Worm (Caenorhabditis elegans) whole organism, L4 larva: Measurements from ENCODE around the gene cct-5.

Experiments used
- F26F4.8 ChIP-seq: fragments of 200-800 bp; sonication (Bioruptor generic); conservative IDR thresholded peaks from 2 replicates; pipeline ENCODE4 v1.3.6; 2022; ENCODE audit warnings: missing genetic modification characterization, missing compliant biosample characterization
- R02D3.7 ChIP-seq: fragments of 150-350 bp; sonication (generic microtip); optimal IDR thresholded peaks from 3 replicates; lab custom pipeline; 2014; ENCODE audit warnings: missing biosample characterization, missing genetic modification characterization
- aha-1 ChIP-seq: fragments of 150-350 bp; peaks from one replicate; lab custom pipeline; 2014; ENCODE audit warnings: missing biosample characterization, missing genetic modification characterization
- aly-2 ChIP-seq: sonication (generic microtip); optimal IDR thresholded peaks from 2 replicates; lab custom pipeline; 2018; ENCODE audit warnings: missing biosample characterization, missing genetic modification characterization
- ces-1 ChIP-seq: fragments of 150-350 bp; sonication (generic microtip); optimal IDR thresholded peaks from 4 replicates; lab custom pipeline; 2014; ENCODE audit warnings: missing biosample characterization, missing genetic modification reagents, missing genetic modification characterization
- cey-2 ChIP-seq: sonication (generic microtip); optimal IDR thresholded peaks from 3 replicates; lab custom pipeline; 2017; ENCODE audit warnings: missing genetic modification characterization, mild to moderate bottlenecking, missing compliant biosample characterization, antibody characterized with exemption, borderline replicate concordance; ENCODE audit not compliant: insufficient read depth
- ctbp-1 ChIP-seq: fragments of 200-800 bp; sonication (Bioruptor generic); IDR thresholded peaks from 2 replicates; pipeline ENCODE4 v1.3.6; 2022; ENCODE audit warnings: missing genetic modification reagents, missing genetic modification characterization, missing compliant biosample characterization
- daf-16 ChIP-seq, 3 experiments: sonication (generic microtip); optimal IDR thresholded peaks; 2 replicates each; lab custom pipeline; 2016 to 2017; ENCODE audit warnings: missing genetic modification characterization in 3 of 3, missing genetic modification reagents in 3 of 3, mild to moderate bottlenecking in 2 of 3, missing compliant biosample characterization in 2 of 3, missing biosample characterization in 1 of 3, moderate library complexity in 1 of 3
- daf-19 ChIP-seq: fragments of 200-800 bp; sonication (Bioruptor generic); conservative IDR thresholded peaks from 2 replicates; pipeline ENCODE4 v1.3.6; 2022; ENCODE audit warnings: missing genetic modification characterization, missing compliant biosample characterization
- daf-8 ChIP-seq: fragments of 200-800 bp; sonication (Bioruptor generic); IDR thresholded peaks from 2 replicates; pipeline ENCODE4 v1.3.6; 2022; ENCODE audit warnings: missing genetic modification characterization, missing compliant biosample characterization
- dmd-6 ChIP-seq: fragments of 200-800 bp; sonication (Bioruptor generic); IDR thresholded peaks from 2 replicates; pipeline ENCODE4 v1.3.6; 2022; ENCODE audit warnings: missing genetic modification reagents, missing genetic modification characterization, missing compliant biosample characterization
- dve-1 ChIP-seq: sonication (generic microtip); optimal IDR thresholded peaks from 2 replicates; lab custom pipeline; 2017; ENCODE audit warnings: antibody characterized with exemption, mild to moderate bottlenecking, missing genetic modification characterization, missing compliant biosample characterization; ENCODE audit not compliant: insufficient read depth
- gei-8 ChIP-seq: fragments of 200-800 bp; sonication (Bioruptor generic); optimal IDR thresholded peaks from 2 replicates; lab custom pipeline; 2018; ENCODE audit warnings: mild to moderate bottlenecking, missing genetic modification characterization, missing compliant biosample characterization
- hif-1 ChIP-seq, 2 experiments: sonication (generic microtip); optimal IDR thresholded peaks; 2 replicates each; lab custom pipeline; 2016 to 2017; ENCODE audit warnings: missing compliant biosample characterization in 2 of 2, missing genetic modification characterization in 2 of 2, missing genetic modification reagents in 2 of 2, missing genotype in 2 of 2, mild to moderate bottlenecking in 1 of 2
- hlh-11 ChIP-seq: fragments of 200-800 bp; sonication (Bioruptor generic); optimal IDR thresholded peaks from 2 replicates; lab custom pipeline; 2018; ENCODE audit warnings: mild to moderate bottlenecking, missing genetic modification characterization, missing compliant biosample characterization
- hlh-30 ChIP-seq: sonication (generic microtip); optimal IDR thresholded peaks from 2 replicates; lab custom pipeline; 2017; ENCODE audit warnings: antibody characterized with exemption, mild to moderate bottlenecking, missing genetic modification characterization, missing compliant biosample characterization; ENCODE audit not compliant: insufficient read depth
- hmg-1.1 ChIP-seq: fragments of 200-800 bp; sonication (Bioruptor generic); IDR thresholded peaks from 2 replicates; pipeline ENCODE4 v1.3.6; 2022; ENCODE audit warnings: missing genetic modification reagents, missing genetic modification characterization, missing compliant biosample characterization
- jun-1 ChIP-seq: fragments of 150-350 bp; optimal IDR thresholded peaks from 2 replicates; lab custom pipeline; 2014; ENCODE audit warnings: missing biosample characterization, missing genetic modification reagents, missing genetic modification characterization
- lim-7 ChIP-seq: fragments of 200-800 bp; sonication (Bioruptor generic); IDR thresholded peaks from 2 replicates; pipeline ENCODE4 v1.3.6; 2022; ENCODE audit warnings: missing genetic modification characterization, missing compliant biosample characterization
- lin-1 ChIP-seq: fragments of 200-800 bp; sonication (Bioruptor generic); IDR thresholded peaks from 2 replicates; pipeline ENCODE4 v1.3.6; 2022; ENCODE audit warnings: missing genetic modification reagents, missing genetic modification characterization, missing compliant biosample characterization
- lin-39 ChIP-seq: fragments of 150-350 bp; optimal IDR thresholded peaks from 2 replicates; lab custom pipeline; 2014; ENCODE audit warnings: missing biosample characterization, missing genetic modification reagents, missing genetic modification characterization
- lsy-2 ChIP-seq, 2 experiments: fragments of 150-350 bp in 1 of 2; sonication (generic microtip) in 1 of 2; optimal IDR thresholded peaks; 2 replicates each; lab custom pipeline; 2014 to 2017; ENCODE audit warnings: missing biosample characterization in 2 of 2, missing genetic modification characterization in 2 of 2
- madf-5 ChIP-seq, 2 experiments: fragments of 200-800 bp; sonication (Bioruptor generic); IDR thresholded peaks; 2 replicates each; pipeline ENCODE4 v1.3.6; 2022; ENCODE audit warnings: missing compliant biosample characterization in 2 of 2, missing genetic modification characterization in 2 of 2
- mdl-1 ChIP-seq, 2 experiments: fragments of 150-350 bp in 1 of 2; sonication (generic microtip) in 1 of 2; optimal IDR thresholded peaks; 2 replicates each; lab custom pipeline; 2014 to 2017; ENCODE audit warnings: missing biosample characterization in 2 of 2, missing genetic modification characterization in 2 of 2
- mxl-3 ChIP-seq: fragments of 200-800 bp; sonication (Bioruptor generic); optimal IDR thresholded peaks from 2 replicates; lab custom pipeline; 2018; ENCODE audit warnings: mild to moderate bottlenecking, missing genetic modification characterization, missing compliant biosample characterization
- nhr-237 ChIP-seq: sonication (generic microtip); optimal IDR thresholded peaks from 2 replicates; lab custom pipeline; 2017; ENCODE audit warnings: missing biosample characterization, missing genetic modification characterization
- nhr-28 ChIP-seq: fragments of 150-350 bp; optimal IDR thresholded peaks from 2 replicates; lab custom pipeline; 2014; ENCODE audit warnings: missing biosample characterization, missing genetic modification characterization
- nhr-48 ChIP-seq: sonication (generic microtip); optimal IDR thresholded peaks from 2 replicates; lab custom pipeline; 2016; ENCODE audit warnings: mild to moderate bottlenecking, missing genetic modification characterization, missing compliant biosample characterization
- pha-4 ChIP-seq, 2 experiments: fragments of 150-350 bp in 1 of 2; fragments of 200-800 bp in 1 of 2; sonication (Bioruptor generic) in 1 of 2; IDR thresholded peaks in 1 of 2; optimal IDR thresholded peaks in 1 of 2; 2 replicates each; pipeline versions ENCODE4 v1.3.6 to Lab custom; 2014 to 2022; ENCODE audit warnings: missing genetic modification characterization in 2 of 2, missing genetic modification reagents in 2 of 2, missing biosample characterization in 1 of 2, missing compliant biosample characterization in 1 of 2
- php-3 ChIP-seq: fragments of 200-800 bp; sonication (Bioruptor generic); IDR thresholded peaks from 2 replicates; pipeline ENCODE4 v1.3.6; 2022; ENCODE audit warnings: missing genetic modification reagents, missing genetic modification characterization, missing compliant biosample characterization
- pqm-1 ChIP-seq: sonication (generic microtip); optimal IDR thresholded peaks from 2 replicates; lab custom pipeline; 2017; ENCODE audit warnings: missing biosample characterization, missing genetic modification characterization
- skn-1 ChIP-seq: fragments of 150-350 bp; optimal IDR thresholded peaks from 2 replicates; lab custom pipeline; 2014; ENCODE audit warnings: missing biosample characterization, missing genetic modification characterization
- snpc-4 ChIP-seq: fragments of 150-350 bp; optimal IDR thresholded peaks from 2 replicates; lab custom pipeline; 2014; ENCODE audit warnings: missing biosample characterization, missing genetic modification characterization
- unc-62 ChIP-seq, 3 experiments: fragments of 150-350 bp in 1 of 3; sonication (generic microtip); optimal IDR thresholded peaks in 2 of 3; peaks in 1 of 3; 1 replicate in 1 of 3; 2 replicates in 2 of 3; lab custom pipeline; 2014 to 2017; ENCODE audit warnings: missing biosample characterization in 3 of 3, missing genetic modification characterization in 3 of 3, missing genetic modification reagents in 3 of 3, missing genotype in 1 of 3
- zip-2 ChIP-seq: fragments of 150-350 bp; optimal IDR thresholded peaks from 2 replicates; lab custom pipeline; 2014; ENCODE audit warnings: missing biosample characterization, missing genetic modification characterization
- ztf-11 ChIP-seq: fragments of 150-350 bp; optimal IDR thresholded peaks from 2 replicates; lab custom pipeline; 2014; ENCODE audit warnings: missing biosample characterization, missing genetic modification characterization

The cct-5 gene

DNA sequence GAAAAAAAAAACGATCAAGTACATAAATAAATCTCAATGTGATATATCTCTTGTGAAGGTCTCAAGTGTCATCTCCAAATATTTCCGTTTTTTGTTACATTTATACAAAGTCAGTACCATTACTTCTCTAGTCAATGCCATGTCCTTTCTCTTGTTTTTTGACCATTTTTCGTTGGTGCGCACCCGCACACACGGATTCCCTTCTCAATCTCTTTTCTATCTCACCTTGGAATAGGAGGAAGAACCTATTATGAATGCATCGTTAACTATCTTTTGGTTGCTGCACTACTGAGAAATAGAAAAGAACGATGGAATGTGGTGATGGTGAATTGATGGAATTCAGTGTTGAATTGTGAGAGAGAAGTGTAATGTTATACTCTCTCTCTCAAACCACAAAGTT is 9.9 kb upstream of the cct-5 start:
- no peak for TF ChIP-seq lim-7
- no peak for TF ChIP-seq daf-19
- no peak for TF ChIP-seq cey-2
- no peak for TF ChIP-seq mdl-1 (tag; optimal IDR thresholded peaks at IDR 0.05; lab: Kevin White, UChicago)
- no peak for TF ChIP-seq F26F4.8 (GFP tag; lab: Robert Waterston, UW)
- no peak for TF ChIP-seq jun-1 (tag; lab: Kevin White, UChicago)
- no peak for TF ChIP-seq madf-5 (GFP tag; IDR thresholded peaks at IDR 0.05; lab: Robert Waterston, UW)
- TF ChIP-seq skn-1 (tag; lab: Kevin White, UChicago) = no peak

ce11 chrIII:4515173-4515572 is 7.3 kb upstream of the cct-5 start:
- TF ChIP-seq daf-8 (no peak), gei-8 (GFP tag; lab: Kevin White, UChicago) (no peak), mxl-3 (GFP tag; lab: Kevin White, UChicago) (no peak), jun-1 (tag; lab: Kevin White, UChicago) (no peak), nhr-237 (tag; lab: Kevin White, UChicago) (no peak), R02D3.7 (tag; lab: Kevin White, UChicago) (no peak)

ce11 chrIII:4513926-4514325 is 6.0 kb upstream of the cct-5 start:
- no peak for TF ChIP-seq pha-4 (GFP tag; IDR thresholded peaks at IDR 0.05; lab: Robert Waterston, UW)
- no peak for TF ChIP-seq pha-4 (tag; optimal IDR thresholded peaks at IDR 0.05; lab: Kevin White, UChicago)
- no peak for TF ChIP-seq ztf-11 (tag; lab: Kevin White, UChicago)
- peak in 1 of 2 experiments; percentile 28 for TF ChIP-seq lsy-2 (tag; optimal IDR thresholded peaks at IDR 0.05; lab: Kevin White, UChicago)
- TF ChIP-seq hlh-30 = peak; percentile 42
- TF ChIP-seq mdl-1 (tag; optimal IDR thresholded peaks at IDR 0.05; lab: Kevin White, UChicago) = peak in 1 of 2 experiments; percentile 30
- TF ChIP-seq unc-62 (GFP tag; optimal IDR thresholded peaks at IDR 0.05 in 1 of 2; lab: Kevin White, UChicago) = peak in 1 of 2 experiments; percentile 48
- no peak for TF ChIP-seq unc-62 (tag; optimal IDR thresholded peaks at IDR 0.05; lab: Kevin White, UChicago)

ce11 chrIII:4506590-4507128 is 1.3 kb downstream of the cct-5 start:
- TF ChIP-seq ces-1 (GFP tag; lab: Kevin White, UChicago) (no peak), snpc-4 (tag; lab: Kevin White, UChicago) (no peak), ctbp-1 (GFP tag; lab: Robert Waterston, UW) (no peak), pqm-1 (tag; lab: Kevin White, UChicago) (peak; percentile 75), nhr-28 (tag; lab: Kevin White, UChicago) (peak; percentile 73), php-3 (GFP tag; lab: Robert Waterston, UW) (peak; percentile 62; the same call in 1 of the 2 replicates), nhr-48 (tag; lab: Kevin White, UChicago) (peak; percentile 39), lsy-2 (tag; optimal IDR thresholded peaks at IDR 0.05; lab: Kevin White, UChicago) (peak in 1 of 2 experiments; percentile 29), hmg-1.1 (GFP tag; lab: Robert Waterston, UW) (no peak), mxl-3 (GFP tag; lab: Kevin White, UChicago) (peak; percentile 5), daf-16 (GFP tag; optimal IDR thresholded peaks at IDR 0.05; lab: Kevin White, UChicago) (no peak), daf-16 (tag; optimal IDR thresholded peaks at IDR 0.05; lab: Kevin White, UChicago) (peak; percentile 75), dmd-6 (GFP tag; lab: Robert Waterston, UW) (peak; percentile 75), aly-2 (tag; lab: Kevin White, UChicago) (no peak), zip-2 (no peak), lin-1 (peak; percentile 9; the same call in 1 of the 2 replicates), hif-1 (tag; optimal IDR thresholded peaks at IDR 0.05; lab: Kevin White, UChicago) (peak in 1 of 2 experiments; percentile 26), dve-1 (tag; lab: Kevin White, UChicago) (peak; percentile 32), aha-1 (peak; percentile 93), hlh-11 (tag; lab: Kevin White, UChicago) (peak; percentile 75), pha-4 (GFP tag; IDR thresholded peaks at IDR 0.05; lab: Robert Waterston, UW) (0 out of 2 replicates have a peak, but pooled peaks have one; percentile 6), pha-4 (tag; optimal IDR thresholded peaks at IDR 0.05; lab: Kevin White, UChicago) (no peak), lin-39 (tag; lab: Kevin White, UChicago) (no peak)
- TF ChIP-seq, all 104 proteins: peak for 14
